Fruit fly (Drosophila melanogaster): ENCODE results near the gene CG3448.

- no peak for TF ChIP-seq h (optimal IDR thresholded peaks at IDR 0.05)
- no peak for TF ChIP-seq insv (optimal IDR thresholded peaks at IDR 0.05)
- TF ChIP-seq psq (optimal IDR thresholded peaks at IDR 0.05) = no peak
- TF ChIP-seq Myc (optimal IDR thresholded peaks at IDR 0.05) = no peak
- TF ChIP-seq Sin3A (optimal IDR thresholded peaks at IDR 0.05) = no peak
These were observed 21.4 kb downstream of the CG3448 start, which contains the start of the genes RpS17 and MTF-1 for dm6 chr3L:9429665-9430607.

All from Kc167 (cell line).